Worm (Caenorhabditis elegans): Measurements from ENCODE around the gene ZK512.4.

DNA sequence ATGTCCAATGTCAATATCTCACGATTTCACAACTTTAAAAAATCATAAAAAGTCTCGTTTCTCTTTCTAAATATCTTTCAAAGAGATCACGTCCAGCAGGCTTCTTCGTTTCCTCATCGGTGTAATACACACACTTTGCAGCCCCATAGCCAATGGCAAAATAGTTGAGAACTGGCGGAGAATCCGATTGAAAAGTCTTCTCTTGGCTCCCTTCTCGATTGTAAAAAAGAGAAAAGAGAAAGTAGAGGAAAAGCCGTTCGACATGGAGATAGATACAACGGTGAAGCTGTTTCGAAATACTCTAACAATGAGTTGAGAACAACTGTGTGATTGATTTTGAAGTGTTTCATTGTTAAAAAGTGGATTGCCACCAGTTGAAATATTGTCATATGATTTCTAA, 6.6 kb downstream of the ZK512.4 start:
- no peak for TF ChIP-seq zag-1 (tag; optimal IDR thresholded peaks at IDR 0.05)
- TF ChIP-seq fkh-10 (GFP tag; optimal IDR thresholded peaks at IDR 0.05): no peak
- no peak for TF ChIP-seq nhr-47 (tag; optimal IDR thresholded peaks at IDR 0.05)
- no peak for TF ChIP-seq nhr-77 (tag; optimal IDR thresholded peaks at IDR 0.05)
- TF ChIP-seq aly-2 (tag; optimal IDR thresholded peaks at IDR 0.05): no peak
- no peak for TF ChIP-seq blmp-1 (tag; optimal IDR thresholded peaks at IDR 0.05)
- TF ChIP-seq nhr-237 (tag; optimal IDR thresholded peaks at IDR 0.05): no peak
- no peak for TF ChIP-seq lin-35 (GFP tag; optimal IDR thresholded peaks at IDR 0.05)
- TF ChIP-seq ztf-11 (tag; optimal IDR thresholded peaks at IDR 0.05): no peak
- peak; percentile 4 for TF ChIP-seq lin-39 (tag; optimal IDR thresholded peaks at IDR 0.05)
- no peak for TF ChIP-seq ama-1 (optimal IDR thresholded peaks at IDR 0.05)
